Worm (Caenorhabditis elegans) whole organism, L3 larva: Measurements from ENCODE around the gene inx-10.

Source experiments
- R02D3.7 ChIP-seq: fragments of 150-350 bp; optimal IDR thresholded peaks from 2 replicates; lab custom pipeline; 2014; ENCODE audit warnings: missing biosample characterization, missing genetic modification characterization
- ZK546.5 ChIP-seq: sonication (generic microtip); optimal IDR thresholded peaks from 2 replicates; lab custom pipeline; 2017; ENCODE audit warnings: missing biosample characterization, missing genetic modification characterization
- aly-2 ChIP-seq: fragments of 150-350 bp; optimal IDR thresholded peaks from 2 replicates; lab custom pipeline; 2014; ENCODE audit warnings: missing biosample characterization, missing genetic modification characterization
- ceh-16 ChIP-seq: sonication (generic microtip); optimal IDR thresholded peaks from 2 replicates; lab custom pipeline; 2017; ENCODE audit warnings: missing biosample characterization, missing genetic modification characterization
- ceh-28 ChIP-seq: fragments of 150-350 bp; optimal IDR thresholded peaks from 2 replicates; lab custom pipeline; 2014; ENCODE audit warnings: missing biosample characterization, missing genetic modification reagents, missing genetic modification characterization
- ceh-82 ChIP-seq: fragments of 150-350 bp; optimal IDR thresholded peaks from 2 replicates; lab custom pipeline; 2014; ENCODE audit warnings: missing biosample characterization, missing genetic modification characterization
- ceh-9 ChIP-seq: sonication (generic microtip); optimal IDR thresholded peaks from 2 replicates; lab custom pipeline; 2018; ENCODE audit warnings: missing biosample characterization, missing genetic modification characterization
- daf-12 ChIP-seq: fragments of 150-350 bp; optimal IDR thresholded peaks from 2 replicates; lab custom pipeline; 2014; ENCODE audit warnings: missing biosample characterization, missing genetic modification reagents, missing genetic modification characterization
- egl-27 ChIP-seq: sonication (generic microtip); optimal IDR thresholded peaks from 4 replicates; lab custom pipeline; 2017; ENCODE audit warnings: missing biosample characterization, missing genetic modification reagents, missing genetic modification characterization
- egl-5 ChIP-seq: fragments of 150-350 bp; optimal IDR thresholded peaks from 2 replicates; lab custom pipeline; 2017; ENCODE audit warnings: missing biosample characterization, missing genetic modification reagents, missing genetic modification characterization, inconsistent platforms
- elt-1 ChIP-seq: fragments of 150-350 bp; optimal IDR thresholded peaks from 2 replicates; lab custom pipeline; 2014; ENCODE audit warnings: missing biosample characterization, missing genetic modification characterization
- elt-2 ChIP-seq: sonication (generic microtip); optimal IDR thresholded peaks from 2 replicates; lab custom pipeline; 2016; ENCODE audit warnings: missing genetic modification reagents, mild to moderate bottlenecking, missing genetic modification characterization, missing compliant biosample characterization
- elt-3 ChIP-seq, 3 experiments: fragments of 150-350 bp in 1 of 3; sonication (generic microtip) in 2 of 3; optimal IDR thresholded peaks; 2 replicates in 2 of 3; 4 replicates in 1 of 3; lab custom pipeline; 2014 to 2017; ENCODE audit warnings: missing biosample characterization in 3 of 3, missing genetic modification characterization in 3 of 3
- fkh-10 ChIP-seq: sonication (generic microtip); optimal IDR thresholded peaks from 2 replicates; lab custom pipeline; 2017; ENCODE audit warnings: missing biosample characterization, missing genetic modification reagents, missing genetic modification characterization
- fkh-2 ChIP-seq: fragments of 150-350 bp; optimal IDR thresholded peaks from 2 replicates; lab custom pipeline; 2014; ENCODE audit warnings: missing biosample characterization, missing genetic modification reagents, missing genetic modification characterization
- fos-1 ChIP-seq: fragments of 150-350 bp; optimal IDR thresholded peaks from 2 replicates; lab custom pipeline; 2014; ENCODE audit warnings: missing biosample characterization, missing genetic modification characterization
- hmg-11 ChIP-seq: sonication (generic microtip); optimal IDR thresholded peaks from 2 replicates; lab custom pipeline; 2016; ENCODE audit warnings: missing genetic modification characterization, missing compliant biosample characterization
- lin-15B ChIP-seq: fragments of 150-350 bp; optimal IDR thresholded peaks from 2 replicates; lab custom pipeline; 2014; ENCODE audit warnings: missing biosample characterization, missing genetic modification characterization
- lin-39 ChIP-seq: fragments of 150-350 bp; optimal IDR thresholded peaks from 2 replicates; lab custom pipeline; 2018; ENCODE audit warnings: missing biosample characterization, missing genetic modification reagents, missing genetic modification characterization
- lsy-12 ChIP-seq: sonication (generic microtip); optimal IDR thresholded peaks from 2 replicates; lab custom pipeline; 2016; ENCODE audit warnings: mild to moderate bottlenecking, missing genetic modification characterization, missing compliant biosample characterization
- mml-1 ChIP-seq: fragments of 150-350 bp; sonication (generic microtip); optimal IDR thresholded peaks from 3 replicates; lab custom pipeline; 2014; ENCODE audit warnings: missing biosample characterization, missing genetic modification characterization
- nfya-1 ChIP-seq: sonication (generic microtip); optimal IDR thresholded peaks from 2 replicates; lab custom pipeline; 2017; ENCODE audit warnings: missing genetic modification characterization, mild to moderate bottlenecking, missing compliant biosample characterization, antibody characterized with exemption, moderate library complexity; ENCODE audit not compliant: insufficient read depth
- nhr-12 ChIP-seq: fragments of 150-350 bp; optimal IDR thresholded peaks from 2 replicates; lab custom pipeline; 2014; ENCODE audit warnings: missing biosample characterization, missing genetic modification characterization
- nhr-23 ChIP-seq: fragments of 150-350 bp; optimal IDR thresholded peaks from 2 replicates; lab custom pipeline; 2014; ENCODE audit warnings: missing biosample characterization, missing genetic modification reagents, missing genetic modification characterization
- nhr-25 ChIP-seq: sonication (generic microtip); optimal IDR thresholded peaks from 2 replicates; lab custom pipeline; 2017; ENCODE audit warnings: missing biosample characterization, missing genetic modification characterization
- nhr-28 ChIP-seq: fragments of 150-350 bp; optimal IDR thresholded peaks from 2 replicates; lab custom pipeline; 2014; ENCODE audit warnings: missing biosample characterization, missing genetic modification characterization
- nhr-76 ChIP-seq: fragments of 150-350 bp; sonication (generic microtip); optimal IDR thresholded peaks from 5 replicates; lab custom pipeline; 2014; ENCODE audit warnings: missing biosample characterization, missing genetic modification characterization
- nhr-77 ChIP-seq: fragments of 150-350 bp; optimal IDR thresholded peaks from 2 replicates; lab custom pipeline; 2014; ENCODE audit warnings: missing biosample characterization, missing genetic modification characterization
- pha-4 ChIP-seq: fragments of 150-350 bp; optimal IDR thresholded peaks from 2 replicates; lab custom pipeline; 2014; ENCODE audit warnings: missing biosample characterization, missing genetic modification reagents, missing genetic modification characterization
- sea-2 ChIP-seq: fragments of 150-350 bp; sonication (generic microtip); optimal IDR thresholded peaks from 4 replicates; lab custom pipeline; 2014; ENCODE audit warnings: missing biosample characterization, missing genetic modification reagents, missing genetic modification characterization
- snpc-4 ChIP-seq: fragments of 150-350 bp; optimal IDR thresholded peaks from 2 replicates; lab custom pipeline; 2014; ENCODE audit warnings: missing biosample characterization, missing genetic modification characterization
- unc-39 ChIP-seq: sonication (generic microtip); optimal IDR thresholded peaks from 4 replicates; lab custom pipeline; 2017; ENCODE audit warnings: missing biosample characterization, missing genetic modification characterization
- ztf-11 ChIP-seq: fragments of 150-350 bp; optimal IDR thresholded peaks from 2 replicates; lab custom pipeline; 2014; ENCODE audit warnings: missing biosample characterization, missing genetic modification characterization
- ztf-4 ChIP-seq: fragments of 150-350 bp; optimal IDR thresholded peaks from 2 replicates; lab custom pipeline; 2014; ENCODE audit warnings: missing biosample characterization, missing genetic modification characterization

The inx-10 gene

ce11 chrV:9249932-9250331 lies 42.7 kb upstream of the inx-10 start, which contains the start of gene ptd-2:
Gene ptd-2 (plus strand): TSS chrV:9250232.
- TF ChIP-seq aly-2 (tag; lab: Kevin White, UChicago) = no peak
- no peak for TF ChIP-seq egl-27 (tag; lab: Kevin White, UChicago)
- no peak for TF ChIP-seq elt-3 (tag; optimal IDR thresholded peaks at IDR 0.05; lab: Kevin White, UChicago)
- TF ChIP-seq nhr-76 = no peak
- TF ChIP-seq ZK546.5 (tag; lab: Kevin White, UChicago) = no peak
- no peak for TF ChIP-seq lin-39 (tag; lab: Kevin White, UChicago)
- TF ChIP-seq ceh-9 (tag; lab: Kevin White, UChicago) = no peak
- TF ChIP-seq nhr-77 (tag; lab: Kevin White, UChicago) = no peak
- no peak for TF ChIP-seq daf-12
- no peak for TF ChIP-seq nhr-23 (tag; lab: Kevin White, UChicago)
- TF ChIP-seq fos-1 (tag; lab: Kevin White, UChicago) = no peak

- TF ChIP-seq nhr-28 (tag; lab: Kevin White, UChicago) (no peak), R02D3.7 (tag; lab: Kevin White, UChicago) (no peak), ceh-28 (tag; lab: Kevin White, UChicago) (no peak), hmg-11 (no peak), lsy-12 (no peak), lin-39 (tag; lab: Kevin White, UChicago) (no peak), nhr-23 (tag; lab: Kevin White, UChicago) (no peak), elt-2 (tag; lab: Kevin White, UChicago) (no peak), nhr-76 (no peak), fkh-2 (tag; lab: Kevin White, UChicago) (no peak), ceh-82 (tag; lab: Kevin White, UChicago) (no peak), unc-39 (tag; lab: Kevin White, UChicago) (no peak), fkh-10 (GFP tag; lab: Kevin White, UChicago) (no peak), egl-5 (tag; lab: Kevin White, UChicago) (no peak), sea-2 (GFP tag; lab: Kevin White, UChicago) (no peak), snpc-4 (tag; lab: Kevin White, UChicago) (no peak)
Measured at ce11 chrV:9249206-9249605, 41.9 kb upstream of the inx-10 start, which contains the start of gene str-94. Gene str-94 (minus strand): TSS chrV:9249306.

ce11 chrV:9247416-9247815 lies 40.1 kb upstream of the inx-10 start:
- TF ChIP-seq hmg-11 (peak; percentile 37), lin-39 (tag; lab: Kevin White, UChicago) (peak; percentile 56), nfya-1 (peak; percentile 43), nhr-25 (tag; lab: Kevin White, UChicago) (no peak), unc-39 (tag; lab: Kevin White, UChicago) (no peak), mml-1 (tag; lab: Kevin White, UChicago) (no peak)

- no peak for TF ChIP-seq ztf-11
- TF ChIP-seq nhr-12 (tag; lab: Kevin White, UChicago) = no peak
- no peak for TF ChIP-seq aly-2 (tag; lab: Kevin White, UChicago)
- no peak for TF ChIP-seq egl-27 (tag; lab: Kevin White, UChicago)
- no peak for TF ChIP-seq elt-1 (tag; lab: Kevin White, UChicago)
- no peak for TF ChIP-seq hmg-11
- TF ChIP-seq unc-39 (tag; lab: Kevin White, UChicago) = no peak
- TF ChIP-seq fkh-10 (GFP tag; lab: Kevin White, UChicago) = no peak
- TF ChIP-seq nhr-77 (tag; lab: Kevin White, UChicago) = no peak
- no peak for TF ChIP-seq ztf-4 (tag; lab: Kevin White, UChicago)
- TF ChIP-seq snpc-4 (tag; lab: Kevin White, UChicago) = no peak
- no peak for TF ChIP-seq R02D3.7 (tag; lab: Kevin White, UChicago)
- TF ChIP-seq pha-4 (tag; lab: Kevin White, UChicago) = no peak
- TF ChIP-seq ceh-16 = no peak
- TF ChIP-seq lin-15B (tag; lab: Kevin White, UChicago) = no peak
- TF ChIP-seq fkh-2 (tag; lab: Kevin White, UChicago) = no peak
- no peak for TF ChIP-seq ceh-82 (tag; lab: Kevin White, UChicago)
Measured at ce11 chrV:9246260-9246659, 39.0 kb upstream of the inx-10 start, which contains the start of gene aat-2. Gene aat-2 (minus strand): TSS chrV:9246360.
